Worm (Caenorhabditis elegans): ENCODE data around the gene srz-96.

The srz-96 gene

DNA sequence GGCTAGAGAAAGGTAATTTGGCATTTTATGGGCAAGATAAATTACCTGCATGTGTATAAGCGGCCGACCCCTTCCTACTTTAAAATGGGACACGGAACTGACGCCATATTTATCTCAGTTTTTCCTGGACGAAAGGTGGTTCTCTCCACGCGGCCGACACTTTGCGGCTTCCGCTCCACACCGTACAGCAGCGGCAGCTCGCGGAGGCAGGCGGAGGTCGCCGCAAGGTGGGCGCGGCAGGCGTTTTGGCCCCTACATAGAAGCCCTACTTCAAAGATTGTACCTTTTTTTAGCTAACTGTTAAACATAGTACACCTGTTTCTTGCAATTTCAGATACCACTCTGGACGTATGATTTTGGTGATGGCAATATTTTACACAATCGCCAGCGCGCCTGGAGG lies 7.4 kb downstream of the srz-96 start:
- TF ChIP-seq blmp-1 (tag; optimal IDR thresholded peaks at IDR 0.05) (no peak), drap-1 (GFP tag; optimal IDR thresholded peaks at IDR 0.05) (no peak), M03D4.4 (tag; optimal IDR thresholded peaks at IDR 0.05) (no peak), cnd-1 (tag; optimal IDR thresholded peaks at IDR 0.05) (no peak), ceh-43 (GFP tag; optimal IDR thresholded peaks at IDR 0.05) (no peak), lin-13 (tag; optimal IDR thresholded peaks at IDR 0.05) (no peak), nhr-28 (tag; optimal IDR thresholded peaks at IDR 0.05) (no peak), tbx-8 (GFP tag; optimal IDR thresholded peaks at IDR 0.05) (no peak), zip-8 (tag; optimal IDR thresholded peaks at IDR 0.05) (no peak), mep-1 (tag; optimal IDR thresholded peaks at IDR 0.05) (no peak), mls-2 (tag; optimal IDR thresholded peaks at IDR 0.05) (no peak), mab-5 (tag; optimal IDR thresholded peaks at IDR 0.05) (no peak), ztf-11 (tag; optimal IDR thresholded peaks at IDR 0.05) (no peak), elt-3 (tag; optimal IDR thresholded peaks at IDR 0.05) (no peak), lsy-2 (tag; optimal IDR thresholded peaks at IDR 0.05) (no peak), nhr-237 (tag; optimal IDR thresholded peaks at IDR 0.05) (no peak), unc-62 (GFP tag; optimal IDR thresholded peaks at IDR 0.05) (no peak)

DNA sequence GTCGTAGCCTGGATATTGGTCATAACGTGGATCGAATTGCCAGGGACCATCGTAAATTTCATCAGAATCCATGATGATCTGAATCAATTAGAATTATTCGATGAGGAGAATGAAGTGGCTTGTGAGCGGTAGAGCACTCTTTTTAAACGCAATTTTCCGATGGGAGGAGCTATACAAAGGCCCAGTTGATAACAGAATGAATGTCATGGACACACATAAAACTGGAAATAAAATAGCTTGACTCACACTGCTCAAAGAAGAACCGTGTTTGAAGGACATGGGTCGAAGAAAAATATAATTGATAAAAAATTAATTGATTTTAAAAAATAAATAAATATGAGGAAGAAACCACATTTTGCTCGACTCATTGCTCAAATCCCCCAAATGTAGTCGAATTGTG lies 9.0 kb downstream of the srz-96 start, which contains the start of gene Y68A4A.13:
Y68A4A.13 (minus strand) TSS at position 101 of the 400 bp plus-strand sequence.
- TF ChIP-seq pha-4 (tag; optimal IDR thresholded peaks at IDR 0.05) (no peak), ztf-11 (tag; optimal IDR thresholded peaks at IDR 0.05) (no peak), ceh-43 (GFP tag; optimal IDR thresholded peaks at IDR 0.05) (no peak), lsy-2 (tag; optimal IDR thresholded peaks at IDR 0.05) (no peak), ceh-83 (GFP tag; optimal IDR thresholded peaks at IDR 0.05) (no peak), cnd-1 (tag; optimal IDR thresholded peaks at IDR 0.05) (no peak), sptf-1 (tag; optimal IDR thresholded peaks at IDR 0.05) (no peak), nhr-12 (tag; optimal IDR thresholded peaks at IDR 0.05) (no peak)

DNA sequence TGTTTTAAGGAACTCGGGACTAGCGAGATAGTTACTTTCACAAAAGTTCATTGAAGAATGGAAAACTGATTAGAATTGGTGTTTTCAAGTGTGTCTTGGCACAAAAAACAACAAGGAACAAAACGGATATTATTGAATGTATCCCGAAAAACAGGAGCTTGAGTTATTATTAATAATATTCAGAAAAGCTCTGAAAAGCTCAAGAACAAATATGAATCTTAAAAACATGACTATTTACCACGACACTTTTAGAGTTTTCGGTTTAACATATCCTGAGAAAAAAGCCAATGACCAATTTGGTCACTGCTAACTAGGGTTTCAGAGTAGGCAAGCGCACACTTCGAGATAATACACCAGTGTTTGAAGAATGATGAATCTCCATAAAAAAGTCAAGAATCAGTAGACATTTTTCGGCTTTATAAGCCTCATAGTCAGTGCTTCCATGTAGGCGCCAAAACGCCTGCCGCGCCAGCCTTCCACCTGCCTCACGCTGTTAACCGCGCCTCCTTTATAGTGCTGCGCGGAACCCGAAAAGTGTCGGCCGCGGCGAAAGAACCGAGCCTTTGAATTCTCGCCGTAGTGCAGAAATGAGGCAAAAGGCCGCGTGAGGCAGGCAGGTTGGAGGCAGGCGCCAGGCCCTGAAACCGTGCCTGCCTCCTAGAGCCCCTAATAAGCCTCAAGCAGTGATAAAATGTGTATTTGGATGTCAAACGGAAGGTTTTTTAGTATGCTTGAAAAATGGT lies 13.1 kb downstream of the srz-96 start, which contains the start of gene srh-236:
srh-236 (minus strand) TSS at position 51 of the 743 bp plus-strand sequence.
- TF ChIP-seq ces-1 (GFP tag; optimal IDR thresholded peaks at IDR 0.05) (no peak), lin-32 (GFP tag; optimal IDR thresholded peaks at IDR 0.05) (no peak), mep-1 (tag; optimal IDR thresholded peaks at IDR 0.05) (no peak), ztf-11 (tag; optimal IDR thresholded peaks at IDR 0.05) (no peak), blmp-1 (tag; optimal IDR thresholded peaks at IDR 0.05) (no peak), nhr-237 (tag; optimal IDR thresholded peaks at IDR 0.05) (no peak), zip-8 (tag; optimal IDR thresholded peaks at IDR 0.05) (no peak), lin-13 (tag; optimal IDR thresholded peaks at IDR 0.05) (no peak)

DNA sequence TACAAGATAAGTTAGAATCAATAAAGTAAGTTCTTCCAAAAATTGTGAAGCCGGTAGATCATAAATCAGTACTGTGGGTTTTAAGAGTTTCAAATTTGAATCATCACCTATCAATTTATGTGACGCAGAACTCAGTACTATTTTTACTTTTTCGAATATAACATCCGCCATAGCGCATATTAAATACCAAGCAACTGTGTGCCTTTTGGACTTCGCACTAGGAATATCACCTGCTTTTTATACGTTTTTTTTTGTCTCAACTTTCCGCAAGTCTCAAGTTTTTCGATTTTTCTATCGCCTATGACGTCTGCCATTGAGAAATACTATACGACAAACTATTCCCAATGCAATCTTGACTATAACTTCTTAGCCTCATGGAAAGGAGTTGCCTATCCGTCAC lies 13.7 kb downstream of the srz-96 start, which contains the start of gene srh-113:
srh-113 (plus strand) TSS at position 301 of the 400 bp plus-strand sequence.
- TF ChIP-seq nhr-12 (tag; optimal IDR thresholded peaks at IDR 0.05) (no peak), ceh-43 (GFP tag; optimal IDR thresholded peaks at IDR 0.05) (no peak), elt-1 (tag; optimal IDR thresholded peaks at IDR 0.05; ENCODE audit: borderline replicate concordance, insufficient read depth) (no peak), lin-32 (GFP tag; optimal IDR thresholded peaks at IDR 0.05) (no peak), nhr-237 (tag; optimal IDR thresholded peaks at IDR 0.05) (no peak), zip-8 (tag; optimal IDR thresholded peaks at IDR 0.05) (no peak), tbx-8 (GFP tag; optimal IDR thresholded peaks at IDR 0.05) (no peak), ces-1 (GFP tag; optimal IDR thresholded peaks at IDR 0.05) (no peak), bed-3 (GFP tag; optimal IDR thresholded peaks at IDR 0.05) (no peak)

DNA sequence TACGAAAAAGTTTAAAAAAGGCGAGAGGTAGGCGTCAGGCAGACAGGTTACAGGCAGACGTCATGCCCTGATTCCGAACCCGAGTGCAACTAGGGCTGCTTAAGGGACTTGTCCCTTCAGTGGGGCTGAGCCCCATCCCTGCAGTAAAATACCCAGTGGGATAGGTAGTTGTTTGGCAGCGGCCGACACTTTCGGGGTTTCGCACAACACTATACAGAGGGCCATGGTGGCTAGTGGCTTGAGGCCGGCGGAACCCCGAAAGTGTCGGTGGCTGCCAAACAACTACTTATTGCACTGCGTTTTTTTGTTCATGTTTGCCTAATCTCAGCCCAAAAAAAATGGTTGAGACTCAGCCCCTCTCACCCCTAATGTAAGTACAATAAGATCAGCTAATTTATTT lies 16.6 kb downstream of the srz-96 start:
- TF ChIP-seq ztf-11 (tag; optimal IDR thresholded peaks at IDR 0.05): no peak

DNA sequence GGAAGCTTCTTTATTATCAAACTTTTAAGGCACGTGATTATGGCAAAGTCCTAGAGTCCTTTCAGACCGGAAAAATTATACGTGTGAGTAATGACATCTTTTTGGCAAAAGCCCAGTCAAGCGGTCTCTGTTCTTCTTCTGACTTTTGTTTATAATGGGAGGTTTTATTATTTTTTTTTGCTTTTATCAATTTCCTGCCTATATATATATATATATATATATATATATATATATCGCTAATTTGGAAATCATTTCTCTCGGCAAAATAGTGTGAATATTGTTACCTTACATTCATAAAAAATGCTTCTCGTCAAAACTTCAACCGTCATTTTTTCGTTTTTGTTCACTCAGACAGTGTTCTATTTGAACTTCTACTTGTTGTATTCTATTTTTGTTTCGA lies 18.7 kb downstream of the srz-96 start, which contains the start of gene srbc-62:
srbc-62 (plus strand) TSS at position 301 of the 400 bp plus-strand sequence.
- TF ChIP-seq pha-4 (tag; optimal IDR thresholded peaks at IDR 0.05) (no peak), lin-13 (tag; optimal IDR thresholded peaks at IDR 0.05) (no peak), sptf-1 (tag; optimal IDR thresholded peaks at IDR 0.05) (no peak), flh-1 (GFP tag; optimal IDR thresholded peaks at IDR 0.05) (no peak), ztf-11 (tag; optimal IDR thresholded peaks at IDR 0.05) (no peak), ceh-43 (GFP tag; optimal IDR thresholded peaks at IDR 0.05) (no peak), nhr-12 (tag; optimal IDR thresholded peaks at IDR 0.05) (no peak), blmp-1 (tag; optimal IDR thresholded peaks at IDR 0.05) (no peak), drap-1 (GFP tag; optimal IDR thresholded peaks at IDR 0.05) (no peak), nhr-237 (tag; optimal IDR thresholded peaks at IDR 0.05) (no peak), lin-32 (GFP tag; optimal IDR thresholded peaks at IDR 0.05) (no peak), mls-2 (tag; optimal IDR thresholded peaks at IDR 0.05) (no peak)
